Worm (Caenorhabditis elegans): Measurements from ENCODE around the gene gst-42.

DNA sequence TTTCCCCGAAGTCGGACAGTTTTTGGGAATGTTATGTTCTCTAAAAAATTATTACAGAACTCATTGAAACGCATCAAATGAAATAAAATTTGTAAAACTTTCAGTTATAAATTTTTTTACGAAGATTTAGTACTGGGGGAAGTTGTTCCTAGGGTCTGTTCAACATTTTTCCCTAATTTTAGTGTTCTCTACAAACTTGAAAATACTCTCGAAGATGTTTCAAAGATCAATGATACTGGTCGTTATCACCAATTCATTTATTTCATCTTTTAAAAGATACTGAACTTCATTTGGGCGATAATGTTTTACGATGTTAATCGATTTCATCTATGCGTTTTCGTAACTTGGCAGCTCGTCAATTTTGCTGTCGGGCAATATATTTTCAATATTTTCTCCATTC is 25.5 kb downstream of the gst-42 start, which contains the start of gene C44C10.3:
- no peak for TF ChIP-seq cebp-2 (GFP tag; IDR thresholded peaks at IDR 0.05)
- TF ChIP-seq ceh-91 (GFP tag; IDR thresholded peaks at IDR 0.05) = no peak
- no peak for TF ChIP-seq atf-7 (tag; optimal IDR thresholded peaks at IDR 0.05)
- TF ChIP-seq F39B2.1 (GFP tag; IDR thresholded peaks at IDR 0.05) = no peak
- TF ChIP-seq ztf-6 (GFP tag; IDR thresholded peaks at IDR 0.05) = no peak
- TF ChIP-seq ZK185.1 (tag; optimal IDR thresholded peaks at IDR 0.05; ENCODE audit: poor library complexity, severe bottlenecking) = no peak
- no peak for TF ChIP-seq B0019.2 (GFP tag; conservative IDR thresholded peaks at IDR 0.05)
- TF ChIP-seq nfyb-1 (GFP tag; IDR thresholded peaks at IDR 0.05) = no peak
- TF ChIP-seq egrh-3 (GFP tag; IDR thresholded peaks at IDR 0.05) = no peak

Data from whole organism, young adult.